Worm (Caenorhabditis elegans) whole organism, L4/young adult: ENCODE data around the gene C08F11.1.

Source experiments
- W03F9.2 ChIP-seq: fragments of 150-350 bp; optimal IDR thresholded peaks from 2 replicates; lab custom pipeline; 2014; ENCODE audit warnings: missing biosample characterization, missing genetic modification characterization
- dao-5 ChIP-seq: sonication (generic microtip); optimal IDR thresholded peaks from 2 replicates; lab custom pipeline; 2016; ENCODE audit warnings: missing genotype, missing genetic modification characterization, moderate library complexity, missing compliant biosample characterization
- him-1 ChIP-seq: sonication (generic microtip); optimal IDR thresholded peaks from 2 replicates; lab custom pipeline; 2016; ENCODE audit warnings: missing genotype, missing genetic modification reagents, missing genetic modification characterization, missing compliant biosample characterization

- TF ChIP-seq dao-5: no peak
- TF ChIP-seq W03F9.2 (tag; lab: Kevin White, UChicago): no peak
- no peak for TF ChIP-seq him-1 (tag; lab: Kevin White, UChicago)
Observed at ce11 chrIV:13666849-13667430, 43.3 kb downstream of the C08F11.1 start, which contains the start of gene fbxa-215.
